Worm (Caenorhabditis elegans): ENCODE results near the gene ZC204.13.

ce11 chrII:1613972-1614371 lies 46.8 kb downstream of the ZC204.13 start, which contains the start of gene fbxa-164:
- TF ChIP-seq ceh-27 (GFP tag; optimal IDR thresholded peaks at IDR 0.05), result no peak
- TF ChIP-seq Y67H2A.10 (GFP tag; conservative IDR thresholded peaks at IDR 0.05), result no peak
- no peak for TF ChIP-seq lsy-27 (tag; optimal IDR thresholded peaks at IDR 0.05; ENCODE audit: borderline replicate concordance, insufficient read depth)
- TF ChIP-seq chd-7 (tag; optimal IDR thresholded peaks at IDR 0.05), result no peak
- TF ChIP-seq K11D2.4 (GFP tag; IDR thresholded peaks at IDR 0.05), result no peak
- TF ChIP-seq madf-6 (GFP tag; IDR thresholded peaks at IDR 0.05), result no peak
- TF ChIP-seq ama-1 (optimal IDR thresholded peaks at IDR 0.05), result no peak
- TF ChIP-seq ama-1 (GFP tag; optimal IDR thresholded peaks at IDR 0.05), result no peak
